Fruit fly (Drosophila melanogaster): ENCODE measurements around the gene Sfxn1-3.

DNA sequence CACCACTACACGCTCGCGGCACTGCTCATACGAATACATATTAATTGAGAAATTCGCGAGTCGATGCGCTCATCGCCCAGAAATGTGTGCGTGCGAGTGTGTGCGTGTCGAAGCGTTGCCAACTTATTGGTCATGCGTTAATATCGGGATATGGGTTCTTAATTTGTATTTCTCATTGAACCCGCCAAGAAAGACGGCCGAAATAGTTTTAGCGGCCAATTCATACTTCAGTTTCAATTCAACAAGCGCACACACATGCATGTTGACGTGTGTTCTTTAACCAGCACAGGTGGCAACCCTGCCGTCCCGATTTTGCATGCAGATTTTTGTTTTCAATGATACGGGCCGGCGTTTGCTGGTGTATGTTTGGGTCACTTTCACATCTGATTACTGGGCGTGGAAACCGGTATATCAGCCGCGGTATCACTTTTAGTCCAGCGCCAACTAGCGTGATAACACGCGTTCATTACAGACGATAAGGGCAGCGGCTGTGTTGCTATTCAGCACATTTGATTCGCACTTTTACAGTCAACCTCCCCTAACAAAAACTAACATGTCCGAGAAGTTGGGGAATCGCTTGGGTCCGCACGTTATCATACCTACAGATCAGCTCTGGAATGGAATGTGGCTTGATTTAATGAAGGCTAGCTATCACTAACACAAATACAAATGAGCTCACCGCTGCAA, 25.4 kb downstream of the Sfxn1-3 start:
- TF ChIP-seq CG32121 (GFP tag; IDR thresholded peaks at IDR 0.05) = no peak
- no peak for TF ChIP-seq CG13204 (GFP tag; optimal IDR thresholded peaks at IDR 0.05)
- peak; percentile 77 for TF ChIP-seq EcR (GFP tag; optimal IDR thresholded peaks at IDR 0.05)
- TF ChIP-seq CG12605 (GFP tag; IDR thresholded peaks at IDR 0.05) = no peak
- no peak for TF ChIP-seq Pif1A (GFP tag; optimal IDR thresholded peaks at IDR 0.05)
- no peak for TF ChIP-seq rn (GFP tag; IDR thresholded peaks at IDR 0.05)
- no peak for TF ChIP-seq CG10348 (GFP tag; IDR thresholded peaks at IDR 0.05)
- TF ChIP-seq gl (tag; optimal IDR thresholded peaks at IDR 0.05) = no peak
- no peak for TF ChIP-seq CG4496 (GFP tag; IDR thresholded peaks at IDR 0.05)
- no peak for TF ChIP-seq D1 (tag; optimal IDR thresholded peaks at IDR 0.05)
- no peak for TF ChIP-seq Ets98B (GFP tag; IDR thresholded peaks at IDR 0.05)
- peak; percentile 1 for TF ChIP-seq CG15710 (tag; optimal IDR thresholded peaks at IDR 0.05)
